Fruit fly (Drosophila melanogaster): ENCODE results near the gene CG43993.
A peak's percentile ranks its signal among the peaks of the same experiment; 100 is the strongest.

CG43993 gene

DNA sequence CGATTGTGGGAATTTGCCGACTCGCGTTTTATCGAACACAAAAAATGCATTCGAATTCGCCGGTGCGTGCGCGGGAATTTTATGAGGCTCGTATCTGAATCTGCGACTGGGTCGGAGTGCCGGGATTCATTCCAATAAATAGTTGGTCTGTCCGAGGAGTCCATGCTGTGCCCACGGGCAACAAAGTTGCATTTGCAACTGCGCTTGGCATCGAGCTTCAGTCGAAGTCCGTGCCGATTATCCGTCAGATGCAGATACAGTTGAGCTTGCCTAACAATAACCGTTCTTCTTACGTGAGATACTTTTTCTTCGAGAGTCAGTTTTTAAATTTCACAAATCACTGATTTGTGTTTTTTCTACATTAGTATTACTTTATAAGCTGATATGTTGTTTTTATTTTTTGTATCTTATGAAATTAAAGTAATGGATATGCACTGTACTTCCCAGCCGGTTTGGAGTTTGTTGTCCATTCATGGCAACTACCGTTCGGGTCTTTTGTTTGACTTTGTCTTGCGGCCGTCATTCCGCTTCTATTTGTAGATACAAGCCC is 26.0 kb downstream of the CG43993 start (continued):
- TF ChIP-seq cyc (GFP tag; optimal IDR thresholded peaks at IDR 0.05) (peak; percentile 67), CG11294 (GFP tag; IDR thresholded peaks at IDR 0.05) (no peak), spab (GFP tag; optimal IDR thresholded peaks at IDR 0.05) (peak; percentile 28), esn (GFP tag; optimal IDR thresholded peaks at IDR 0.05) (peak; percentile 44), svp (GFP tag) (peak; percentile 45), ss (GFP tag; optimal IDR thresholded peaks at IDR 0.05) (peak; percentile 60 to 65), Met (GFP tag; optimal IDR thresholded peaks at IDR 0.05) (no peak), Smox (GFP tag; optimal IDR thresholded peaks at IDR 0.05) (no peak), CG32006 (GFP tag; optimal IDR thresholded peaks at IDR 0.05) (peak; percentile 57), Sox15 (GFP tag; optimal IDR thresholded peaks at IDR 0.05) (no peak), Hr39 (GFP tag; optimal IDR thresholded peaks at IDR 0.05) (no peak), CG3032 (tag; optimal IDR thresholded peaks at IDR 0.05) (peak; percentile 39), Gug (GFP tag; IDR thresholded peaks at IDR 0.05) (no peak), CG10631 (GFP tag; optimal IDR thresholded peaks at IDR 0.05) (peak; percentile 85), fd85E (GFP tag; optimal IDR thresholded peaks at IDR 0.05) (peak; percentile 55), CG10669 (GFP tag; optimal IDR thresholded peaks at IDR 0.05) (peak; percentile 90), dac (GFP tag; optimal IDR thresholded peaks at IDR 0.05) (peak; percentile 53), Sox102F (GFP tag; optimal IDR thresholded peaks at IDR 0.05) (no peak), Hr4 (GFP tag; optimal IDR thresholded peaks at IDR 0.05) (peak; percentile 16), CG34406 (GFP tag; optimal IDR thresholded peaks at IDR 0.05) (no peak), CG9139 (GFP tag; optimal IDR thresholded peaks at IDR 0.05) (peak; percentile 21), Eip75B (GFP tag; optimal IDR thresholded peaks at IDR 0.05) (peak; percentile 84), acj6 (GFP tag; optimal IDR thresholded peaks at IDR 0.05) (peak; percentile 1)

DNA sequence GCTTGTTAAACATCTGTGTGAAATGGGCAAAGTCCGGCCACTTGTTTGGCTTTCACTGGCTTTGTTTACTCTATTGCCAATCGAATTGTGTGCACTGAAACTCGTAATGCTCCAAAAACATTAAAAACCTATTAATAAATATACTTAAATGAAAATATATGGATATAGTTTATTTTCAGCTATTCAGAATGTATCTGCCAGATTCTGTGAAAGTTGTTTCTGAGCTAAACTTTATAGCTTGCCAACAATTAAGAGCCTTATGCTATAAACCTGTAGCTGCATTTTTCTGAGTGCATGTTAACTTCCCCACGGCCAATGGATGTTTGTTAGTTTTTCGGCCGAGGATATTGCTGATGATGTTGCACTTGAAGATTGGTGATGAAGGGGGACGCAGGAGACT is 27.7 kb downstream of the CG43993 start:
- TF ChIP-seq CG6276 (GFP tag; optimal IDR thresholded peaks at IDR 0.05) (peak; percentile 34), svp (GFP tag) (peak; percentile 28), Gug (GFP tag; IDR thresholded peaks at IDR 0.05) (no peak), CG11762 (GFP tag; optimal IDR thresholded peaks at IDR 0.05; ENCODE audit: insufficient read depth) (no peak), Eip78C (GFP tag) (peak; percentile 40), Sox15 (GFP tag; optimal IDR thresholded peaks at IDR 0.05) (no peak), lz (GFP tag; optimal IDR thresholded peaks at IDR 0.05) (no peak), CG8119 (GFP tag; IDR thresholded peaks at IDR 0.05) (peak; percentile 71), achi (GFP tag; optimal IDR thresholded peaks at IDR 0.05) (no peak), esn (GFP tag; optimal IDR thresholded peaks at IDR 0.05) (no peak), Hr39 (GFP tag; optimal IDR thresholded peaks at IDR 0.05) (no peak), Blimp-1 (GFP tag; optimal IDR thresholded peaks at IDR 0.05) (no peak), cyc (GFP tag; optimal IDR thresholded peaks at IDR 0.05) (no peak), CG6854 (GFP tag; optimal IDR thresholded peaks at IDR 0.05) (no peak), Lpt (GFP tag; optimal IDR thresholded peaks at IDR 0.05) (no peak), spab (GFP tag; optimal IDR thresholded peaks at IDR 0.05) (no peak), CG3919 (GFP tag; optimal IDR thresholded peaks at IDR 0.05) (no peak), ss (GFP tag; optimal IDR thresholded peaks at IDR 0.05) (no peak), CG6808 (GFP tag; optimal IDR thresholded peaks at IDR 0.05) (no peak), acj6 (GFP tag; optimal IDR thresholded peaks at IDR 0.05) (no peak), topi (GFP tag; optimal IDR thresholded peaks at IDR 0.05) (no peak), net (GFP tag; optimal IDR thresholded peaks at IDR 0.05) (no peak), CG34406 (GFP tag; optimal IDR thresholded peaks at IDR 0.05) (no peak), CG32006 (GFP tag; optimal IDR thresholded peaks at IDR 0.05) (peak; percentile 83), CG8319 (GFP tag; optimal IDR thresholded peaks at IDR 0.05) (no peak), Smox (GFP tag; optimal IDR thresholded peaks at IDR 0.05) (no peak), CG7368 (GFP tag; optimal IDR thresholded peaks at IDR 0.05) (no peak), Sox14 (GFP tag; optimal IDR thresholded peaks at IDR 0.05) (no peak), CG11902 (GFP tag; optimal IDR thresholded peaks at IDR 0.05) (no peak), Hr38 (GFP tag; optimal IDR thresholded peaks at IDR 0.05) (no peak), fd85E (GFP tag; optimal IDR thresholded peaks at IDR 0.05) (no peak), CG16779 (tag; optimal IDR thresholded peaks at IDR 0.05) (no peak), OdsH (GFP tag; optimal IDR thresholded peaks at IDR 0.05) (peak; percentile 7), CG6163 (GFP tag; IDR thresholded peaks at IDR 0.05) (no peak), CG6792 (GFP tag; optimal IDR thresholded peaks at IDR 0.05) (no peak), CG11294 (GFP tag; IDR thresholded peaks at IDR 0.05) (no peak), pdm3 (GFP tag; optimal IDR thresholded peaks at IDR 0.05) (no peak), CG10631 (GFP tag; optimal IDR thresholded peaks at IDR 0.05) (no peak), CG4318 (GFP tag; optimal IDR thresholded peaks at IDR 0.05) (peak; percentile 66), Eip93F (GFP tag; optimal IDR thresholded peaks at IDR 0.05) (no peak), Sox102F (GFP tag; optimal IDR thresholded peaks at IDR 0.05) (no peak), Ets96B (tag; optimal IDR thresholded peaks at IDR 0.05) (no peak)

All from whole organism, prepupa.